Worm (Caenorhabditis elegans): ENCODE results near the gene R04A9.6.

- no peak for TF ChIP-seq elt-3 (tag; optimal IDR thresholded peaks at IDR 0.05)
- TF ChIP-seq unc-62 (GFP tag; optimal IDR thresholded peaks at IDR 0.05): no peak
Observed at ce11 chrX:388728-389127, 8.6 kb upstream of the R04A9.6 start, which contains the start of gene ceh-93.
